Fruit fly (Drosophila melanogaster) whole organism, embryonic: ENCODE data around the gene her.

Experiments used
- Adf1 ChIP-seq: fragments of 200-800 bp; sonication (Bioruptor generic); IDR thresholded peaks from 2 replicates; pipeline ENCODE4 v1.3.6; 2022; ENCODE audit warnings: missing biosample characterization, missing genetic modification characterization
- Atf-2 ChIP-seq: fragments of 200-800 bp; sonication (Bioruptor generic); optimal IDR thresholded peaks from 2 replicates; lab custom pipeline; 2016; ENCODE audit warnings: missing biosample characterization, missing genetic modification characterization
- CG10979 ChIP-seq: fragments of 200-800 bp; sonication (Bioruptor generic); optimal IDR thresholded peaks from 2 replicates; lab custom pipeline; 2018; ENCODE audit warnings: missing biosample characterization, mild to moderate bottlenecking, missing genetic modification characterization, moderate library complexity
- CG11247 ChIP-seq: fragments of 200-800 bp; sonication (Bioruptor generic); IDR thresholded peaks from 2 replicates; pipeline ENCODE4 v1.3.6; 2022; ENCODE audit warnings: missing biosample characterization, missing genetic modification characterization
- CG11398 ChIP-seq: fragments of 200-800 bp; sonication (Bioruptor generic); optimal IDR thresholded peaks from 2 replicates; lab custom pipeline; 2016; ENCODE audit warnings: missing biosample characterization, missing genetic modification characterization
- CG12155 ChIP-seq: fragments of 200-800 bp; sonication (Bioruptor generic); optimal IDR thresholded peaks from 3 replicates; lab custom pipeline; 2016; ENCODE audit warnings: missing biosample characterization, missing genetic modification characterization
- CG1233 ChIP-seq: fragments of 200-800 bp; sonication (Bioruptor generic); optimal IDR thresholded peaks from 4 replicates; lab custom pipeline; 2018; ENCODE audit warnings: missing biosample characterization, mild to moderate bottlenecking, missing genetic modification characterization
- CG13894 ChIP-seq: fragments of 200-800 bp; sonication (Bioruptor generic); optimal IDR thresholded peaks from 3 replicates; lab custom pipeline; 2018; ENCODE audit warnings: missing biosample characterization, mild to moderate bottlenecking, missing genetic modification characterization, moderate library complexity
- CG15269 ChIP-seq: fragments of 200-800 bp; sonication (Bioruptor generic); optimal IDR thresholded peaks from 2 replicates; lab custom pipeline; 2018; ENCODE audit warnings: missing biosample characterization, mild to moderate bottlenecking, missing genetic modification characterization, moderate library complexity
- CG18599 ChIP-seq: fragments of 200-800 bp; sonication (Bioruptor generic); optimal IDR thresholded peaks from 3 replicates; lab custom pipeline; 2017; ENCODE audit warnings: missing biosample characterization, missing genetic modification characterization, mild to moderate bottlenecking, moderate library complexity, missing genetic modification reagents
- CG2199 ChIP-seq: fragments of 200-800 bp; sonication (Bioruptor generic); IDR thresholded peaks from 3 replicates; pipeline ENCODE4 v1.3.6; 2022; ENCODE audit warnings: missing biosample characterization, missing genetic modification characterization
- CG2202 ChIP-seq: fragments of 200-800 bp; sonication (Bioruptor generic); optimal IDR thresholded peaks from 2 replicates; lab custom pipeline; 2018; ENCODE audit warnings: missing biosample characterization, mild to moderate bottlenecking, missing genetic modification characterization
- CG30431 ChIP-seq: fragments of 200-800 bp; sonication (Bioruptor generic); optimal IDR thresholded peaks from 2 replicates; lab custom pipeline; 2017; ENCODE audit warnings: missing biosample characterization, missing genetic modification characterization
- CG34224 ChIP-seq: fragments of 200-800 bp; sonication (Bioruptor generic); IDR thresholded peaks from 3 replicates; pipeline ENCODE4 v1.3.6; 2022; ENCODE audit warnings: missing biosample characterization, missing genetic modification characterization; ENCODE audit not compliant: partially characterized antibody
- CG34376 ChIP-seq: fragments of 200-800 bp; sonication (Bioruptor generic); optimal IDR thresholded peaks from 2 replicates; lab custom pipeline; 2018; ENCODE audit warnings: missing biosample characterization, mild to moderate bottlenecking, missing genetic modification characterization
- Dll ChIP-seq: fragments of 200-800 bp; sonication (Bioruptor generic); IDR thresholded peaks from 4 replicates; pipeline ENCODE4 v1.3.6; 2022; ENCODE audit warnings: missing biosample characterization, missing genetic modification characterization; ENCODE audit not compliant: partially characterized antibody
- E2f1 ChIP-seq: fragments of 200-800 bp; sonication (Bioruptor generic); IDR thresholded peaks from 2 replicates; pipeline ENCODE4 v1.3.6; 2022; ENCODE audit warnings: missing biosample characterization, missing genetic modification characterization
- Eip74EF ChIP-seq, 2 experiments: fragments of 200-800 bp in 1 of 2; fragments of >200 bp in 1 of 2; sonication (Bioruptor generic) in 1 of 2; optimal IDR thresholded peaks; 2 replicates each; lab custom pipeline; 2017 to 2019; ENCODE audit warnings: missing biosample characterization in 2 of 2, missing genetic modification characterization in 2 of 2, mild to moderate bottlenecking in 1 of 2, moderate library complexity in 1 of 2
- Fer3 ChIP-seq: fragments of 200-800 bp; sonication (Bioruptor generic); optimal IDR thresholded peaks from 2 replicates; lab custom pipeline; 2018; ENCODE audit warnings: missing biosample characterization, mild to moderate bottlenecking, missing genetic modification characterization, moderate library complexity
- Gug ChIP-seq: fragments of 200-800 bp; sonication (Bioruptor generic); IDR thresholded peaks from 4 replicates; pipeline ENCODE4 v1.3.6; 2022; ENCODE audit warnings: missing biosample characterization, missing genetic modification characterization
- HmgZ ChIP-seq: fragments of 200-800 bp; sonication (Bioruptor generic); optimal IDR thresholded peaks from 2 replicates; lab custom pipeline; 2018; ENCODE audit warnings: missing biosample characterization, mild to moderate bottlenecking, missing genetic modification characterization
- Nf-YC ChIP-seq: fragments of 200-800 bp; optimal IDR thresholded peaks from 3 replicates; lab custom pipeline; 2019; ENCODE audit warnings: missing biosample characterization, mild to moderate bottlenecking, missing genetic modification characterization, moderate library complexity
- NfI ChIP-seq: fragments of 200-800 bp; sonication (Bioruptor generic); optimal IDR thresholded peaks from 3 replicates; lab custom pipeline; 2018; ENCODE audit warnings: missing biosample characterization, mild to moderate bottlenecking, missing genetic modification characterization, moderate library complexity
- Opbp ChIP-seq: fragments of 200-800 bp; sonication (Bioruptor generic); IDR thresholded peaks from 3 replicates; pipeline ENCODE4 v1.3.6; 2022; ENCODE audit warnings: missing biosample characterization, missing genetic modification characterization; ENCODE audit not compliant: partially characterized antibody
- PHDP ChIP-seq: fragments of 200-800 bp; sonication (Bioruptor generic); optimal IDR thresholded peaks from 3 replicates; lab custom pipeline; 2018; ENCODE audit warnings: missing biosample characterization, mild to moderate bottlenecking, missing genetic modification characterization, moderate library complexity
- Side ChIP-seq: fragments of 200-800 bp; sonication (Bioruptor generic); optimal IDR thresholded peaks from 2 replicates; lab custom pipeline; 2016; ENCODE audit warnings: missing biosample characterization, missing genetic modification characterization
- Sin3A ChIP-seq: fragments of >200 bp; optimal IDR thresholded peaks from 2 replicates; lab custom pipeline; 2018
- Sox100B ChIP-seq: fragments of 200-800 bp; sonication (Bioruptor generic); optimal IDR thresholded peaks from 3 replicates; lab custom pipeline; 2018; ENCODE audit warnings: missing biosample characterization, mild to moderate bottlenecking, missing genetic modification characterization
- Spps ChIP-seq: fragments of 200-800 bp; sonication (Bioruptor generic); optimal IDR thresholded peaks from 2 replicates; lab custom pipeline; 2018; ENCODE audit warnings: missing biosample characterization, mild to moderate bottlenecking, missing genetic modification characterization
- Sry-δ ChIP-seq: fragments of 200-800 bp; sonication (Bioruptor generic); optimal IDR thresholded peaks from 2 replicates; lab custom pipeline; 2016; ENCODE audit warnings: missing biosample characterization, missing genetic modification characterization
- Xbp1 ChIP-seq: fragments of 200-800 bp; sonication (Bioruptor generic); optimal IDR thresholded peaks from 3 replicates; lab custom pipeline; 2016; ENCODE audit warnings: missing biosample characterization, mild to moderate bottlenecking, missing genetic modification characterization
- Xrp1 ChIP-seq: fragments of 200-800 bp; sonication (Bioruptor generic); IDR thresholded peaks from 2 replicates; pipeline ENCODE4 v1.3.6; 2022; ENCODE audit warnings: missing biosample characterization, missing genetic modification characterization
- ato ChIP-seq: fragments of 200-800 bp; sonication (Bioruptor generic); IDR thresholded peaks from 2 replicates; pipeline ENCODE4 v1.3.6; 2022; ENCODE audit warnings: missing biosample characterization, missing genetic modification characterization; ENCODE audit not compliant: partially characterized antibody
- btn ChIP-seq: fragments of 200-800 bp; sonication (Bioruptor generic); optimal IDR thresholded peaks from 2 replicates; lab custom pipeline; 2016; ENCODE audit warnings: missing biosample characterization, missing genetic modification characterization
- chinmo ChIP-seq: fragments of 200-800 bp; sonication (Bioruptor generic); IDR thresholded peaks from 4 replicates; pipeline ENCODE4 v1.3.6; 2022; ENCODE audit warnings: missing biosample characterization, missing genetic modification characterization; ENCODE audit not compliant: partially characterized antibody
- da ChIP-seq: fragments of 200-800 bp; sonication (Bioruptor generic); optimal IDR thresholded peaks from 2 replicates; lab custom pipeline; 2016; ENCODE audit warnings: missing biosample characterization, missing genetic modification characterization
- ftz-f1 ChIP-seq: fragments of 200-800 bp; sonication (Bioruptor generic); optimal IDR thresholded peaks from 2 replicates; lab custom pipeline; 2016; ENCODE audit warnings: missing biosample characterization, missing genetic modification characterization
- hkb ChIP-seq, 2 experiments: fragments of 200-800 bp in 1 of 2; fragments of >200 bp in 1 of 2; sonication (Bioruptor generic) in 1 of 2; IDR thresholded peaks in 1 of 2; optimal IDR thresholded peaks in 1 of 2; 2 replicates each; pipeline versions ENCODE4 v1.3.6 to Lab custom; 2017 to 2022; ENCODE audit warnings: missing biosample characterization in 1 of 2, missing genetic modification characterization in 1 of 2
- insv ChIP-seq, 2 experiments: fragments of 200-800 bp; sonication (Bioruptor generic); optimal IDR thresholded peaks; 3 replicates each; lab custom pipeline; 2016 to 2018; ENCODE audit warnings: missing biosample characterization in 2 of 2, missing genetic modification characterization in 2 of 2
- jing ChIP-seq: fragments of 200-800 bp; sonication (Bioruptor generic); optimal IDR thresholded peaks from 2 replicates; lab custom pipeline; 2018; ENCODE audit warnings: missing biosample characterization, mild to moderate bottlenecking, missing genetic modification characterization
- mld ChIP-seq: fragments of 200-800 bp; sonication (Bioruptor generic); IDR thresholded peaks from 3 replicates; pipeline ENCODE4 v1.3.6; 2022; ENCODE audit warnings: missing biosample characterization, missing genetic modification characterization; ENCODE audit not compliant: partially characterized antibody
- scrt ChIP-seq: fragments of 200-800 bp; sonication (Bioruptor generic); optimal IDR thresholded peaks from 2 replicates; lab custom pipeline; 2018; ENCODE audit warnings: missing biosample characterization, mild to moderate bottlenecking, missing genetic modification characterization, moderate library complexity
- sens-2 ChIP-seq: fragments of 200-800 bp; sonication (Bioruptor generic); IDR thresholded peaks from 2 replicates; pipeline ENCODE4 v1.3.6; 2022; ENCODE audit warnings: missing biosample characterization, missing genetic modification characterization
- tgo ChIP-seq: fragments of 200-800 bp; sonication (Bioruptor generic); IDR thresholded peaks from 3 replicates; pipeline ENCODE4 v1.3.6; 2022; ENCODE audit warnings: missing biosample characterization, missing genetic modification characterization
- tx ChIP-seq: fragments of 200-800 bp; sonication (Bioruptor generic); optimal IDR thresholded peaks from 2 replicates; lab custom pipeline; 2016; ENCODE audit warnings: missing biosample characterization, missing genetic modification characterization
- vfl ChIP-seq: fragments of 200-800 bp; sonication (Bioruptor generic); optimal IDR thresholded peaks from 2 replicates; lab custom pipeline; 2016; ENCODE audit warnings: missing biosample characterization, missing genetic modification characterization
- vvl ChIP-seq: fragments of 200-800 bp; sonication (Bioruptor generic); IDR thresholded peaks from 2 replicates; pipeline ENCODE4 v1.3.6; 2022; ENCODE audit warnings: missing biosample characterization, missing genetic modification characterization

Gene her

dm6 chr2L:16715841-16716701, 39.1 kb downstream of the her start, which contains the start of the genes Cyt-c-d and CG31808 (continued):
- TF ChIP-seq Dll (GFP tag; lab: Robert Waterston, UW) (peak; percentile 35; the same call in 1 of the 4 replicates), CG2199 (GFP tag; lab: Robert Waterston, UW) (peak; percentile 97), vvl (GFP tag; lab: Robert Waterston, UW) (peak; percentile 99), Xrp1 (GFP tag; lab: Robert Waterston, UW) (peak; percentile 98), mld (no peak), btn (GFP tag; lab: Kevin White, UChicago) (peak; percentile 82), Sox100B (peak; percentile 96), insv (GFP tag; optimal IDR thresholded peaks at IDR 0.05; lab: Kevin White, UChicago) (peak in 1 of 2 experiments; percentile 59), CG13894 (tag; lab: Kevin White, UChicago) (peak; percentile 2), CG11398 (GFP tag; lab: Kevin White, UChicago) (peak; percentile 87), PHDP (tag; lab: Kevin White, UChicago) (peak; percentile 98), Fer3 (tag; lab: Kevin White, UChicago) (peak; percentile 95), da (GFP tag; lab: Kevin White, UChicago) (peak; percentile 87), Gug (peak; percentile 92), scrt (GFP tag; lab: Kevin White, UChicago) (peak; percentile 96), tx (GFP tag; lab: Kevin White, UChicago) (peak; percentile 90), sens-2 (GFP tag; lab: Robert Waterston, UW) (peak; percentile 91), Sry-δ (peak; percentile 49), CG11247 (GFP tag; lab: Robert Waterston, UW) (peak; percentile 94), jing (peak; percentile 94), Opbp (GFP tag; lab: Robert Waterston, UW) (no peak), Eip74EF (GFP tag; optimal IDR thresholded peaks at IDR 0.05; lab: Kevin White, UChicago) (peak in 1 of 2 experiments; percentile 98), CG34224 (GFP tag; lab: Robert Waterston, UW) (0 out of 3 replicates have a peak, but pooled peaks have one; percentile 7), ftz-f1 (peak; percentile 49), CG34376 (GFP tag; lab: Kevin White, UChicago) (peak; percentile 91), Atf-2 (GFP tag; lab: Kevin White, UChicago) (peak; percentile 90), CG10979 (tag; lab: Kevin White, UChicago) (peak; percentile 98), Spps (tag; lab: Kevin White, UChicago) (peak; percentile 96), Nf-YC (peak; percentile 83), chinmo (GFP tag; lab: Robert Waterston, UW) (peak; percentile 77; the same call in 1 of the 4 replicates), CG1233 (GFP tag; lab: Kevin White, UChicago) (peak; percentile 94), tgo (GFP tag; lab: Robert Waterston, UW) (peak; percentile 97), Side (peak; percentile 88), Sin3A (no peak), Adf1 (GFP tag; lab: Robert Waterston, UW) (peak; percentile 77), CG15269 (tag; lab: Kevin White, UChicago) (peak; percentile 98), vfl (GFP tag; lab: Kevin White, UChicago) (peak; percentile 93), Xbp1 (GFP tag; lab: Kevin White, UChicago) (peak; percentile 97), HmgZ (tag; lab: Kevin White, UChicago) (peak; percentile 97), CG2202 (peak; percentile 96), hkb (optimal IDR thresholded peaks at IDR 0.05; lab: Kevin White, UChicago) (no peak), hkb (GFP tag; IDR thresholded peaks at IDR 0.05; lab: Robert Waterston, UW) (peak; percentile 98), CG12155 (GFP tag; lab: Kevin White, UChicago) (peak; percentile 93), CG18599 (peak; percentile 97), E2f1 (peak; percentile 97), NfI (GFP tag; lab: Kevin White, UChicago) (peak; percentile 97), CG30431 (GFP tag; lab: Kevin White, UChicago) (peak; percentile 94), ato (GFP tag; lab: Robert Waterston, UW) (no peak)
